Fruit fly (Drosophila melanogaster) whole organism, pupa: ENCODE results near the gene tgo.
A peak's percentile ranks its signal among the peaks of the same experiment; 100 is the strongest.

Experiments used
- CG10348 ChIP-seq: fragments of 200-800 bp; sonication (Bioruptor generic); IDR thresholded peaks from 2 replicates; pipeline ENCODE4 v1.3.6; 2022; ENCODE audit warnings: missing biosample characterization, missing genetic modification characterization
- CG14655 ChIP-seq: fragments of 200-800 bp; sonication (Bioruptor generic); optimal IDR thresholded peaks from 3 replicates; lab custom pipeline; 2017; ENCODE audit warnings: mild to moderate bottlenecking, missing biosample characterization, missing genetic modification reagents, missing genetic modification characterization
- CG4496 ChIP-seq: fragments of 200-800 bp; sonication (Bioruptor generic); IDR thresholded peaks from 3 replicates; pipeline ENCODE4 v1.3.6; 2022; ENCODE audit warnings: missing biosample characterization, missing genetic modification characterization
- CG8301 ChIP-seq: fragments of 200-800 bp; sonication (Bioruptor generic); optimal IDR thresholded peaks from 2 replicates; lab custom pipeline; 2018; ENCODE audit warnings: missing biosample characterization, mild to moderate bottlenecking, missing genetic modification characterization
- EcR ChIP-seq: fragments of 200-800 bp; sonication (Bioruptor generic); optimal IDR thresholded peaks from 3 replicates; lab custom pipeline; 2019; ENCODE audit warnings: missing biosample characterization, missing genetic modification characterization, mild to moderate bottlenecking, moderate library complexity, missing genetic modification reagents
- Ets98B ChIP-seq: fragments of 200-800 bp; sonication (Bioruptor generic); IDR thresholded peaks from 2 replicates; pipeline ENCODE4 v1.3.6; 2022; ENCODE audit warnings: missing biosample characterization, missing genetic modification characterization
- Pif1A ChIP-seq: fragments of 200-800 bp; sonication (Bioruptor generic); optimal IDR thresholded peaks from 3 replicates; lab custom pipeline; 2016; ENCODE audit warnings: missing biosample characterization, missing genetic modification characterization
- Pif1B ChIP-seq: fragments of 200-800 bp; sonication (Bioruptor generic); optimal IDR thresholded peaks from 3 replicates; lab custom pipeline; 2016; ENCODE audit warnings: missing biosample characterization, missing genetic modification characterization
- fd96Ca ChIP-seq: fragments of 200-800 bp; sonication (Bioruptor generic); IDR thresholded peaks from 3 replicates; pipeline ENCODE4 v1.3.6; 2022; ENCODE audit warnings: missing biosample characterization, missing genetic modification characterization
- gl ChIP-seq: fragments of 200-800 bp; sonication (Bioruptor generic); optimal IDR thresholded peaks from 2 replicates; lab custom pipeline; 2018; ENCODE audit warnings: missing biosample characterization, mild to moderate bottlenecking, missing genetic modification characterization

dm6 chr3R:9055119-9056105 lies 35.6 kb upstream of the tgo start:
- TF ChIP-seq Ets98B (GFP tag; lab: Robert Waterston, UW) (no peak), Pif1B (peak; percentile 82), EcR (no peak), CG14655 (GFP tag; lab: Kevin White, UChicago) (peak; percentile 92), CG10348 (GFP tag; lab: Robert Waterston, UW) (no peak), fd96Ca (GFP tag; lab: Robert Waterston, UW) (no peak), CG8301 (tag; lab: Kevin White, UChicago) (peak; percentile 92), CG4496 (GFP tag; lab: Robert Waterston, UW) (no peak), Pif1A (peak; percentile 86), gl (tag; lab: Kevin White, UChicago) (peak; percentile 78)
